Worm (Caenorhabditis elegans) whole organism, L1 larva: Measurements from ENCODE around the gene K07E8.7.

Experiments used
- C16A3.4 ChIP-seq: fragments of 150-350 bp; optimal IDR thresholded peaks from 2 replicates; lab custom pipeline; 2014; ENCODE audit warnings: missing biosample characterization, missing genetic modification characterization
- C34B4.2 ChIP-seq: sonication (generic microtip); optimal IDR thresholded peaks from 2 replicates; lab custom pipeline; 2017; ENCODE audit warnings: mild to moderate bottlenecking, missing genetic modification characterization, missing compliant biosample characterization
- F16B12.6 ChIP-seq: fragments of 150-350 bp; optimal IDR thresholded peaks from 2 replicates; lab custom pipeline; 2014; ENCODE audit warnings: missing biosample characterization, missing genetic modification characterization
- aha-1 ChIP-seq: fragments of 150-350 bp; optimal IDR thresholded peaks from 2 replicates; lab custom pipeline; 2014; ENCODE audit warnings: missing biosample characterization, missing genetic modification characterization
- ceh-82 ChIP-seq, 3 experiments: fragments of 150-350 bp in 1 of 3; sonication (generic microtip) in 2 of 3; optimal IDR thresholded peaks; 2 replicates each; lab custom pipeline; 2014 to 2017; ENCODE audit warnings: missing biosample characterization in 3 of 3, missing genetic modification characterization in 3 of 3
- ces-1 ChIP-seq: fragments of 150-350 bp; optimal IDR thresholded peaks from 2 replicates; lab custom pipeline; 2014; ENCODE audit warnings: missing biosample characterization, missing genetic modification reagents, missing genetic modification characterization
- dpl-1 ChIP-seq, 3 experiments: fragments of 150-350 bp in 2 of 3; sonication (generic microtip) in 1 of 3; optimal IDR thresholded peaks; 2 replicates each; lab custom pipeline; 2014 to 2017; ENCODE audit warnings: missing biosample characterization in 3 of 3, missing genetic modification characterization in 3 of 3, missing genetic modification reagents in 3 of 3
- dsc-1 ChIP-seq: sonication (generic microtip); optimal IDR thresholded peaks from 2 replicates; lab custom pipeline; 2016; ENCODE audit warnings: mild to moderate bottlenecking, missing genetic modification characterization, missing compliant biosample characterization
- efl-1 ChIP-seq, 4 experiments: fragments of 150-350 bp; optimal IDR thresholded peaks in 3 of 4; peaks in 1 of 4; 1 replicate in 1 of 4; 2 replicates in 3 of 4; lab custom pipeline; 2014; ENCODE audit warnings: missing biosample characterization in 2 of 4, missing genetic modification characterization in 2 of 4, missing genetic modification reagents in 2 of 4
- elt-2 ChIP-seq: sonication (generic microtip); optimal IDR thresholded peaks from 2 replicates; lab custom pipeline; 2016; ENCODE audit warnings: missing genetic modification characterization, mild to moderate bottlenecking, inconsistent platforms, missing compliant biosample characterization, missing genetic modification reagents
- fkh-8 ChIP-seq: sonication (generic microtip); optimal IDR thresholded peaks from 2 replicates; lab custom pipeline; 2016; ENCODE audit warnings: mild to moderate bottlenecking, missing genetic modification characterization, missing compliant biosample characterization
- grh-1 ChIP-seq: fragments of 200-800 bp; sonication (Bioruptor generic); IDR thresholded peaks from 2 replicates; pipeline ENCODE4 v1.3.6; 2022; ENCODE audit warnings: missing genetic modification reagents, missing genetic modification characterization, missing compliant biosample characterization
- hlh-17 ChIP-seq: fragments of 200-800 bp; sonication (Bioruptor generic); optimal IDR thresholded peaks from 2 replicates; lab custom pipeline; 2018; ENCODE audit warnings: missing genetic modification characterization, mild to moderate bottlenecking, missing compliant biosample characterization, moderate library complexity, borderline replicate concordance
- isw-1 ChIP-seq: fragments of 200-800 bp; sonication (Bioruptor generic); IDR thresholded peaks from 2 replicates; pipeline ENCODE4 v1.3.6; 2022; ENCODE audit warnings: missing genetic modification characterization, missing compliant biosample characterization
- lin-13 ChIP-seq: fragments of 150-350 bp; optimal IDR thresholded peaks from 2 replicates; lab custom pipeline; 2014; ENCODE audit warnings: missing biosample characterization, missing genetic modification reagents, missing genetic modification characterization
- lin-14 ChIP-seq: fragments of 200-800 bp; sonication (Bioruptor generic); optimal IDR thresholded peaks from 2 replicates; lab custom pipeline; 2018; ENCODE audit warnings: mild to moderate bottlenecking, missing genetic modification characterization, moderate library complexity, missing compliant biosample characterization
- lin-35 ChIP-seq, 2 experiments: fragments of 150-350 bp; optimal IDR thresholded peaks; 2 replicates each; lab custom pipeline; 2014; ENCODE audit warnings: missing biosample characterization in 2 of 2, missing genetic modification characterization in 2 of 2, missing genetic modification reagents in 2 of 2
- lir-3 ChIP-seq: sonication (generic microtip); optimal IDR thresholded peaks from 2 replicates; lab custom pipeline; 2016; ENCODE audit warnings: mild to moderate bottlenecking, missing genetic modification characterization, moderate library complexity, missing compliant biosample characterization; ENCODE audit not compliant: poor library complexity
- lsy-2 ChIP-seq, 2 experiments: fragments of 150-350 bp; optimal IDR thresholded peaks; 2 replicates each; lab custom pipeline; 2014; ENCODE audit warnings: missing biosample characterization in 2 of 2, missing genetic modification characterization in 2 of 2
- mab-9 ChIP-seq: fragments of 200-800 bp; sonication (Bioruptor generic); IDR thresholded peaks from 2 replicates; pipeline ENCODE4 v1.3.6; 2022; ENCODE audit warnings: missing genetic modification reagents, missing genetic modification characterization, missing compliant biosample characterization
- nhr-20 ChIP-seq: sonication (generic microtip); optimal IDR thresholded peaks from 2 replicates; lab custom pipeline; 2016; ENCODE audit warnings: mild to moderate bottlenecking, missing genetic modification characterization, missing compliant biosample characterization
- nhr-237 ChIP-seq: fragments of 150-350 bp; optimal IDR thresholded peaks from 2 replicates; lab custom pipeline; 2014; ENCODE audit warnings: missing biosample characterization, missing genetic modification characterization
- nhr-28 ChIP-seq: fragments of 150-350 bp; optimal IDR thresholded peaks from 2 replicates; lab custom pipeline; 2014; ENCODE audit warnings: missing biosample characterization, missing genetic modification characterization
- nhr-77 ChIP-seq: fragments of 150-350 bp; optimal IDR thresholded peaks from 2 replicates; lab custom pipeline; 2014; ENCODE audit warnings: missing biosample characterization, missing genetic modification characterization
- nhr-85 ChIP-seq: sonication (generic microtip); peaks from one replicate; lab custom pipeline; 2016; ENCODE audit warnings: missing genetic modification characterization, inconsistent platforms, missing compliant biosample characterization
- rnt-1 ChIP-seq: sonication (generic microtip); optimal IDR thresholded peaks from 2 replicates; lab custom pipeline; 2016; ENCODE audit warnings: mild to moderate bottlenecking, missing genetic modification characterization, moderate library complexity, missing compliant biosample characterization
- skn-1 ChIP-seq: fragments of 150-350 bp; optimal IDR thresholded peaks from 2 replicates; lab custom pipeline; 2014; ENCODE audit warnings: missing biosample characterization, missing genetic modification characterization
- snu-23 ChIP-seq: sonication (generic microtip); optimal IDR thresholded peaks from 2 replicates; lab custom pipeline; 2016; ENCODE audit warnings: missing genetic modification characterization, missing compliant biosample characterization
- sox-4 ChIP-seq: sonication (generic microtip); optimal IDR thresholded peaks from 2 replicates; lab custom pipeline; 2016; ENCODE audit warnings: missing genetic modification characterization, missing compliant biosample characterization
- swsn-7 ChIP-seq: sonication (generic microtip); optimal IDR thresholded peaks from 2 replicates; lab custom pipeline; 2016; ENCODE audit warnings: missing genetic modification characterization, missing compliant biosample characterization
- unc-30 ChIP-seq: sonication (generic microtip); optimal IDR thresholded peaks from 2 replicates; lab custom pipeline; 2017; ENCODE audit warnings: missing biosample characterization, missing genetic modification characterization
- unc-86 ChIP-seq: sonication (generic microtip); optimal IDR thresholded peaks from 2 replicates; lab custom pipeline; 2016; ENCODE audit warnings: missing genetic modification characterization, missing compliant biosample characterization
- unc-98 ChIP-seq: fragments of 200-800 bp; sonication (Bioruptor generic); IDR thresholded peaks from 2 replicates; pipeline ENCODE4 v1.3.6; 2022; ENCODE audit warnings: missing genetic modification characterization, missing compliant biosample characterization
- vab-15 ChIP-seq: sonication (generic microtip); optimal IDR thresholded peaks from 2 replicates; lab custom pipeline; 2017; ENCODE audit warnings: missing genotype, mild to moderate bottlenecking, missing genetic modification characterization, missing compliant biosample characterization
- xbp-1 ChIP-seq: sonication (generic microtip); optimal IDR thresholded peaks from 2 replicates; lab custom pipeline; 2016; ENCODE audit warnings: missing genetic modification characterization, missing compliant biosample characterization
- zag-1 ChIP-seq: fragments of 150-350 bp; optimal IDR thresholded peaks from 2 replicates; lab custom pipeline; 2014; ENCODE audit warnings: missing biosample characterization, missing genetic modification characterization
- ztf-11 ChIP-seq, 2 experiments: sonication (generic microtip); optimal IDR thresholded peaks; 2 replicates each; lab custom pipeline; 2016 to 2017; ENCODE audit warnings: missing genetic modification characterization in 2 of 2, missing biosample characterization in 1 of 2, missing compliant biosample characterization in 1 of 2

The K07E8.7 gene

ce11 chrII:625926-626325 lies 24.2 kb downstream of the K07E8.7 start (continued):
- TF ChIP-seq nhr-77 (tag; lab: Kevin White, UChicago), result peak; percentile 38
- TF ChIP-seq snu-23 (GFP tag; lab: Kevin White, UChicago), result peak; percentile 79
- TF ChIP-seq grh-1 (GFP tag; lab: Robert Waterston, UW), result peak; percentile 57; the same call in 1 of the 2 replicates

ce11 chrII:624443-624842 lies 25.7 kb downstream of the K07E8.7 start, which contains the start of gene T04B8.5:
TSS of gene T04B8.5 (minus strand) at chrII:624543.
- TF ChIP-seq nhr-85 (tag; lab: Kevin White, UChicago) (no peak), C34B4.2 (tag; lab: Kevin White, UChicago) (no peak), vab-15 (no peak), nhr-237 (tag; lab: Kevin White, UChicago) (no peak), rnt-1 (tag; lab: Kevin White, UChicago) (no peak), mab-9 (GFP tag; lab: Robert Waterston, UW) (no peak), isw-1 (no peak), lir-3 (tag; lab: Kevin White, UChicago) (no peak), hlh-17 (GFP tag; lab: Kevin White, UChicago) (no peak), lin-14 (no peak), aha-1 (tag; lab: Kevin White, UChicago) (no peak)

- no peak for TF ChIP-seq unc-86
- no peak for TF ChIP-seq ces-1 (GFP tag; lab: Kevin White, UChicago)
- peak in 1 of 3 experiments; percentile 8 for TF ChIP-seq dpl-1 (GFP tag; optimal IDR thresholded peaks at IDR 0.05; lab: Kevin White, UChicago)
- TF ChIP-seq zag-1 (tag; lab: Kevin White, UChicago), result no peak
- no peak for TF ChIP-seq C16A3.4 (tag; lab: Kevin White, UChicago)
- peak; percentile 2 for TF ChIP-seq lin-13 (GFP tag; lab: Kevin White, UChicago)
- no peak for TF ChIP-seq sox-4 (tag; lab: Kevin White, UChicago)
- TF ChIP-seq dsc-1 (tag; lab: Kevin White, UChicago), result no peak
- peak; percentile 64 to 80 for TF ChIP-seq efl-1 (optimal IDR thresholded peaks at IDR 0.05; lab: Kevin White, UChicago)
- peak; percentile 22 to 87 for TF ChIP-seq efl-1 (GFP tag; optimal IDR thresholded peaks at IDR 0.05 in 1 of 2; lab: Kevin White, UChicago)
- TF ChIP-seq lin-35 (GFP tag; optimal IDR thresholded peaks at IDR 0.05; lab: Kevin White, UChicago), result peak in 1 of 2 experiments; percentile 35
- peak; percentile 28 for TF ChIP-seq xbp-1 (tag; lab: Kevin White, UChicago)
- peak; percentile 13 for TF ChIP-seq fkh-8 (tag; lab: Kevin White, UChicago)
- peak in 1 of 3 experiments; percentile 28 for TF ChIP-seq ceh-82 (tag; optimal IDR thresholded peaks at IDR 0.05; lab: Kevin White, UChicago)
- peak; percentile 6 for TF ChIP-seq F16B12.6
- no peak for TF ChIP-seq nhr-20 (tag; lab: Kevin White, UChicago)
- no peak for TF ChIP-seq C34B4.2 (tag; lab: Kevin White, UChicago)
- peak; percentile 16 for TF ChIP-seq skn-1 (tag; lab: Kevin White, UChicago)
- TF ChIP-seq lsy-2 (tag; optimal IDR thresholded peaks at IDR 0.05; lab: Kevin White, UChicago), result peak in 1 of 2 experiments; percentile 8
- no peak for TF ChIP-seq mab-9 (GFP tag; lab: Robert Waterston, UW)
- peak; percentile 9 for TF ChIP-seq swsn-7 (tag; lab: Kevin White, UChicago)
- TF ChIP-seq rnt-1 (tag; lab: Kevin White, UChicago), result peak; percentile 54
- TF ChIP-seq ztf-11 (tag; optimal IDR thresholded peaks at IDR 0.05; lab: Kevin White, UChicago), result no peak
- TF ChIP-seq unc-98 (GFP tag; lab: Robert Waterston, UW), result no peak
- no peak for TF ChIP-seq nhr-85 (tag; lab: Kevin White, UChicago)
- peak; percentile 66 for TF ChIP-seq lin-14
Measured at ce11 chrII:622478-622877, 27.7 kb downstream of the K07E8.7 start.

- TF ChIP-seq elt-2 (tag; lab: Kevin White, UChicago) (peak; percentile 15), unc-30 (tag; lab: Kevin White, UChicago) (no peak), nhr-28 (no peak), lin-35 (GFP tag; optimal IDR thresholded peaks at IDR 0.05; lab: Kevin White, UChicago) (peak in 1 of 2 experiments; percentile 18)
Measured at ce11 chrII:621141-621540, 29.0 kb downstream of the K07E8.7 start.
